Fruit fly (Drosophila melanogaster) whole organism, embryonic: ENCODE results near the gene Mpcp2.

Experiments used
- Aef1 ChIP-seq: fragments of 200-800 bp; sonication (Bioruptor generic); IDR thresholded peaks from 3 replicates; pipeline ENCODE4 v1.3.6; 2022; ENCODE audit warnings: missing biosample characterization, missing genetic modification characterization
- Antp ChIP-seq: fragments of 200-800 bp; sonication (Bioruptor generic); optimal IDR thresholded peaks from 3 replicates; lab custom pipeline; 2016; ENCODE audit warnings: missing biosample characterization, missing genetic modification characterization
- Awh ChIP-seq: fragments of 200-800 bp; sonication (Bioruptor generic); IDR thresholded peaks from 2 replicates; pipeline ENCODE4, ENCODE4 v1.3.6; 2022; ENCODE audit warnings: missing biosample characterization, missing genetic modification characterization
- BtbVII ChIP-seq: fragments of 200-800 bp; sonication (Bioruptor generic); optimal IDR thresholded peaks from 3 replicates; lab custom pipeline; 2017; ENCODE audit warnings: missing biosample characterization, mild to moderate bottlenecking, missing genetic modification characterization
- CG14050 ChIP-seq: fragments of 200-800 bp; sonication (Bioruptor generic); IDR thresholded peaks from 3 replicates; pipeline ENCODE4 v1.3.6; 2022; ENCODE audit warnings: missing biosample characterization, missing genetic modification characterization
- CG14710 ChIP-seq: fragments of 200-800 bp; sonication (Bioruptor generic); optimal IDR thresholded peaks from 3 replicates; lab custom pipeline; 2019; ENCODE audit warnings: missing biosample characterization, mild to moderate bottlenecking, missing genetic modification characterization, moderate library complexity
- CG1602 ChIP-seq: fragments of 200-800 bp; sonication (Bioruptor generic); optimal IDR thresholded peaks from 3 replicates; lab custom pipeline; 2016; ENCODE audit warnings: missing biosample characterization, missing genetic modification characterization
- CG1603 ChIP-seq: fragments of 200-800 bp; sonication (Bioruptor generic); optimal IDR thresholded peaks from 2 replicates; lab custom pipeline; 2019; ENCODE audit warnings: missing biosample characterization, mild to moderate bottlenecking, missing genetic modification characterization, moderate library complexity
- CG16815 ChIP-seq: fragments of 200-800 bp; sonication (Bioruptor generic); optimal IDR thresholded peaks from 3 replicates; lab custom pipeline; 2017; ENCODE audit warnings: missing biosample characterization, mild to moderate bottlenecking, missing genetic modification characterization
- CG18011 ChIP-seq: fragments of 200-800 bp; sonication (Bioruptor generic); optimal IDR thresholded peaks from 2 replicates; lab custom pipeline; 2017; ENCODE audit warnings: missing biosample characterization, missing genetic modification characterization, mild to moderate bottlenecking, moderate library complexity, missing genotype
- CG2875 ChIP-seq: fragments of 200-800 bp; sonication (Bioruptor generic); optimal IDR thresholded peaks from 2 replicates; lab custom pipeline; 2017; ENCODE audit warnings: missing biosample characterization, mild to moderate bottlenecking, missing genetic modification characterization, missing genetic modification reagents
- CG31388 ChIP-seq: fragments of 200-800 bp; sonication (Bioruptor generic); optimal IDR thresholded peaks from 2 replicates; lab custom pipeline; 2016; ENCODE audit warnings: missing biosample characterization, missing genetic modification characterization
- CG31441 ChIP-seq: fragments of 200-800 bp; sonication (Bioruptor generic); IDR thresholded peaks from 2 replicates; pipeline ENCODE4 v1.3.6; 2022; ENCODE audit warnings: missing biosample characterization, missing genetic modification characterization
- CG32532 ChIP-seq: fragments of 200-800 bp; sonication (Bioruptor generic); IDR thresholded peaks from 2 replicates; pipeline ENCODE4 v1.3.6; 2022; ENCODE audit warnings: missing biosample characterization, missing genetic modification characterization
- CG34422 ChIP-seq: fragments of 200-800 bp; sonication (Bioruptor generic); IDR thresholded peaks from 3 replicates; pipeline ENCODE4 v1.3.6; 2022; ENCODE audit warnings: missing biosample characterization, missing genetic modification characterization
- CG7963 ChIP-seq: fragments of 200-800 bp; sonication (Bioruptor generic); IDR thresholded peaks from 3 replicates; pipeline ENCODE4 v1.3.6; 2022; ENCODE audit warnings: missing biosample characterization, missing genetic modification characterization; ENCODE audit not compliant: partially characterized antibody
- CG8388 ChIP-seq: fragments of 200-800 bp; sonication (Bioruptor generic); optimal IDR thresholded peaks from 2 replicates; lab custom pipeline; 2019; ENCODE audit warnings: missing biosample characterization, mild to moderate bottlenecking, missing genetic modification characterization, moderate library complexity
- CG9437 ChIP-seq: fragments of 200-800 bp; sonication (Bioruptor generic); optimal IDR thresholded peaks from 2 replicates; lab custom pipeline; 2018; ENCODE audit warnings: missing biosample characterization, mild to moderate bottlenecking, missing genetic modification characterization
- CG9797 ChIP-seq: fragments of 200-800 bp; sonication (Bioruptor generic); optimal IDR thresholded peaks from 3 replicates; lab custom pipeline; 2018; ENCODE audit warnings: missing biosample characterization, mild to moderate bottlenecking, missing genetic modification characterization
- CHES-1-like ChIP-seq: fragments of 200-800 bp; sonication (Bioruptor generic); optimal IDR thresholded peaks from 2 replicates; lab custom pipeline; 2016; ENCODE audit warnings: missing biosample characterization, missing genetic modification characterization
- D ChIP-seq, 2 experiments: fragments of 200-800 bp in 1 of 2; fragments of >200 bp in 1 of 2; sonication (Bioruptor generic) in 1 of 2; optimal IDR thresholded peaks; 2 replicates in 1 of 2; 3 replicates in 1 of 2; lab custom pipeline; 2017; ENCODE audit warnings: mild to moderate bottlenecking in 1 of 2, missing biosample characterization in 1 of 2, missing genetic modification characterization in 1 of 2, missing genetic modification reagents in 1 of 2
- Dek ChIP-seq: fragments of 200-800 bp; sonication (Bioruptor generic); optimal IDR thresholded peaks from 3 replicates; lab custom pipeline; 2019; ENCODE audit warnings: missing biosample characterization, mild to moderate bottlenecking, missing genetic modification characterization, moderate library complexity
- H15 ChIP-seq: fragments of 200-800 bp; sonication (Bioruptor generic); IDR thresholded peaks from 3 replicates; pipeline ENCODE4 v1.3.6; 2022; ENCODE audit warnings: missing biosample characterization, missing genetic modification characterization
- H2.0 ChIP-seq: fragments of 200-800 bp; sonication (Bioruptor generic); IDR thresholded peaks from 2 replicates; pipeline ENCODE4 v1.3.6; 2022; ENCODE audit warnings: missing biosample characterization, missing genetic modification characterization
- NC2α ChIP-seq: fragments of 200-800 bp; sonication (Bioruptor generic); optimal IDR thresholded peaks from 2 replicates; lab custom pipeline; 2016; ENCODE audit warnings: missing biosample characterization, missing genetic modification characterization
- NC2β ChIP-seq: fragments of 200-800 bp; sonication (Bioruptor generic); optimal IDR thresholded peaks from 2 replicates; lab custom pipeline; 2016; ENCODE audit warnings: missing biosample characterization, missing genetic modification characterization
- PHDP ChIP-seq: fragments of 200-800 bp; sonication (Bioruptor generic); optimal IDR thresholded peaks from 3 replicates; lab custom pipeline; 2018; ENCODE audit warnings: missing biosample characterization, mild to moderate bottlenecking, missing genetic modification characterization, moderate library complexity
- Rfx ChIP-seq: fragments of 200-800 bp; sonication (Bioruptor generic); IDR thresholded peaks from 2 replicates; pipeline ENCODE4 v1.3.6; 2022; ENCODE audit warnings: missing biosample characterization, missing genetic modification characterization
- Sry-β ChIP-seq: fragments of 200-800 bp; sonication (Bioruptor generic); optimal IDR thresholded peaks from 2 replicates; lab custom pipeline; 2018; ENCODE audit warnings: missing biosample characterization, mild to moderate bottlenecking, missing genetic modification characterization, moderate library complexity
- Taf1 ChIP-seq: fragments of 200-800 bp; sonication (Bioruptor generic); IDR thresholded peaks from 2 replicates; pipeline ENCODE4 v1.3.6; 2022; ENCODE audit warnings: missing biosample characterization, missing genetic modification characterization
- dmrt99B ChIP-seq: fragments of 200-800 bp; sonication (Bioruptor generic); optimal IDR thresholded peaks from 2 replicates; lab custom pipeline; 2018; ENCODE audit warnings: missing biosample characterization, mild to moderate bottlenecking, missing genetic modification characterization, moderate library complexity
- ewg ChIP-seq: fragments of 200-800 bp; sonication (Bioruptor generic); optimal IDR thresholded peaks from 3 replicates; lab custom pipeline; 2017; ENCODE audit warnings: mild to moderate bottlenecking, missing biosample characterization, missing genetic modification reagents, missing genetic modification characterization
- fd3F ChIP-seq: fragments of 200-800 bp; sonication (Bioruptor generic); optimal IDR thresholded peaks from 2 replicates; lab custom pipeline; 2018; ENCODE audit warnings: missing biosample characterization, mild to moderate bottlenecking, missing genetic modification characterization, moderate library complexity
- gsb-n ChIP-seq: fragments of 200-800 bp; sonication (Bioruptor generic); optimal IDR thresholded peaks from 3 replicates; lab custom pipeline; 2018; ENCODE audit warnings: missing biosample characterization, mild to moderate bottlenecking, missing genetic modification characterization
- ind ChIP-seq: fragments of 200-800 bp; sonication (Bioruptor generic); optimal IDR thresholded peaks from 3 replicates; lab custom pipeline; 2016; ENCODE audit warnings: missing biosample characterization, missing genetic modification characterization
- kay ChIP-seq: fragments of 200-800 bp; sonication (Bioruptor generic); optimal IDR thresholded peaks from 2 replicates; lab custom pipeline; 2016; ENCODE audit warnings: missing biosample characterization, missing genetic modification characterization
- ken ChIP-seq: fragments of 200-800 bp; sonication (Bioruptor generic); IDR thresholded peaks from 3 replicates; pipeline ENCODE4 v1.3.6; 2022; ENCODE audit warnings: missing biosample characterization, missing genetic modification characterization
- maf-S ChIP-seq: fragments of 200-800 bp; sonication (Bioruptor generic); optimal IDR thresholded peaks from 2 replicates; lab custom pipeline; 2016; ENCODE audit warnings: missing biosample characterization, missing genetic modification characterization
- pho ChIP-seq: fragments of 200-800 bp; sonication (Bioruptor generic); optimal IDR thresholded peaks from 2 replicates; lab custom pipeline; 2016; ENCODE audit warnings: missing biosample characterization, missing genetic modification characterization
- phol ChIP-seq: fragments of 200-800 bp; sonication (Bioruptor generic); optimal IDR thresholded peaks from 3 replicates; lab custom pipeline; 2018; ENCODE audit warnings: missing biosample characterization, mild to moderate bottlenecking, missing genetic modification characterization, moderate library complexity
- prd ChIP-seq, 3 experiments: fragments of >200 bp in 2 of 3; fragments of 200-800 bp in 1 of 3; sonication (Bioruptor generic) in 1 of 3; optimal IDR thresholded peaks in 2 of 3; IDR thresholded peaks in 1 of 3; 2 replicates in 2 of 3; 3 replicates in 1 of 3; pipeline versions ENCODE4 v1.3.6 to Lab custom; 2017 to 2022; ENCODE audit warnings: missing biosample characterization in 1 of 3, missing genetic modification characterization in 1 of 3
- run ChIP-seq: fragments of 200-800 bp; sonication (Bioruptor generic); optimal IDR thresholded peaks from 3 replicates; lab custom pipeline; 2018; ENCODE audit warnings: missing biosample characterization, mild to moderate bottlenecking, missing genetic modification characterization
- sc ChIP-seq, 3 experiments: fragments of >200 bp in 2 of 3; fragments of 200-800 bp in 1 of 3; sonication (Bioruptor generic) in 1 of 3; optimal IDR thresholded peaks; 2 replicates in 2 of 3; 3 replicates in 1 of 3; lab custom pipeline; 2017; ENCODE audit warnings: mild to moderate bottlenecking in 1 of 3, missing biosample characterization in 1 of 3, missing genetic modification characterization in 1 of 3, missing genetic modification reagents in 1 of 3
- stwl ChIP-seq: fragments of 200-800 bp; sonication (Bioruptor generic); optimal IDR thresholded peaks from 3 replicates; lab custom pipeline; 2018; ENCODE audit warnings: missing biosample characterization, mild to moderate bottlenecking, missing genetic modification characterization, moderate library complexity
- tin ChIP-seq: fragments of 200-800 bp; sonication (Bioruptor generic); optimal IDR thresholded peaks from 3 replicates; lab custom pipeline; 2016; ENCODE audit warnings: missing biosample characterization, missing genetic modification characterization
- unc-4 ChIP-seq: fragments of 200-800 bp; sonication (Bioruptor generic); IDR thresholded peaks from 2 replicates; pipeline ENCODE4 v1.3.6; 2022; ENCODE audit warnings: missing biosample characterization, missing genetic modification characterization; ENCODE audit not compliant: partially characterized antibody
- wor ChIP-seq: fragments of 200-800 bp; sonication (Bioruptor generic); IDR thresholded peaks from 2 replicates; pipeline ENCODE4 v1.3.6; 2022; ENCODE audit warnings: missing biosample characterization, missing genetic modification characterization

The Mpcp2 gene

DNA sequence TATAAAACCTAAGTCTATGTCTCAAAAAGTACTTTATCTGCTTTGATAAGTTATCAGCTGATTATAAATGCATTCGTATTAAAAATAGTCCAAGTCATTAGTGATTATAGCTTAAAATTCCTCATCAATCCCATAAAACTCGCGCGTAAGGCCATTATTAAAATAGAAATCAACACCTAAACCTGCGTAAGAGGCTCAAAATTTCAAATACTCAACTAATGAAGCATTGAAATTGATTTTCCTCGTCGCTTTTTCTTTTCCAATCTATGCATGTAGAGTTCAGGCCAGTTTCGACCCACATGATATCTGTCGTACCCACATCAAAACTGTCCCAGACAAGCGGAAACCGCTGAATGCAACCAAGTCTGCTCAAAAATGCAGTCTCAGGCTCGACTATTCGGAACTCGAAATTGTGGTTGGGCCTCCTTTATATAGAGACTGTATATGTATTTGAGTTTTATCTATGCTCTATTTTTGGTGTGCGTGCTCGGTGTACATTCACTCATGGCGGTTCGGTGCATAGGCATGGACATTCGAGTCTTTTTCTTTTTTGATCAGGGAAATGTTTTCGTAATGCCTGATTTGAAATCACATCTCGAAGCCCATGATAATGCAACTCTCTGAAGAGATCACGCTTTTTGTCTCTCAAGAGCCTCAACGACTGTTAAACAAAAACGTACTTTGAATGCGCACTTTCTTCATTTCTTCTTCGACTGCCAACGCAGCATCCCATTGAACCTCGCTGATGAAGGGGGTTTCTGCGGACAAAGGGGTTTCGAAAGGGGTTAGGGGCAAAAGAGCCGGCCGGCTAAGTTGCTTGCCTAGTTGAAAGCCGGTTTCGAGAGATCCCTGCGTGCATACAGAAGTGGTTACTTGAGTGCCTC lies 14.8 kb downstream of the Mpcp2 start (continued):
- TF ChIP-seq gsb-n (tag; lab: Kevin White, UChicago), result peak; percentile 35
- TF ChIP-seq wor (GFP tag; lab: Robert Waterston, UW), result no peak
- no peak for TF ChIP-seq Rfx (GFP tag; lab: Robert Waterston, UW)
- TF ChIP-seq CG34422 (GFP tag; lab: Robert Waterston, UW), result peak; percentile 45; the same call in 1 of the 3 replicates
- no peak for TF ChIP-seq CG31441
- no peak for TF ChIP-seq CG14050 (GFP tag; lab: Robert Waterston, UW)
- TF ChIP-seq CHES-1-like, result no peak
- TF ChIP-seq Sry-β, result peak; percentile 37

DNA sequence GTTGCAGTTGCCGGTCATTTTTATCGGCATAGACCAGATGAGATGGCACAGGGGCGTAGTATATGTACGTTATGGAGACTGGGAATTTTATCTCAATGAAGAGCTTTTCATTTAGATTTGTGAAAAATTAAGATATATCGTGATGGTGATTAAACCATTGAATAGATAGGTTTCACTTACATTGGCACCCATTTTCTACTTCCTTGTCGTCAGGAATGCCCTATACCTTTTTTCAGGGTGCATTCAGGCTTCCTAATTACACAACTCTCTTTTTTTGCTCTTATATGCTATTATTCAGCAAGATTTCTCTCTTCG lies 15.4 kb downstream of the Mpcp2 start:
- TF ChIP-seq CG31388 (GFP tag; lab: Kevin White, UChicago) (no peak), fd3F (GFP tag; lab: Kevin White, UChicago) (no peak), unc-4 (GFP tag; lab: Robert Waterston, UW) (no peak), CG18011 (GFP tag; lab: Kevin White, UChicago) (no peak), CG9437 (GFP tag; lab: Kevin White, UChicago) (no peak), NC2β (GFP tag; lab: Kevin White, UChicago) (no peak), Awh (GFP tag; lab: Robert Waterston, UW) (no peak), phol (tag; lab: Kevin White, UChicago) (peak; percentile 8), ind (no peak), kay (no peak), ewg (GFP tag; lab: Kevin White, UChicago) (no peak), CG32532 (GFP tag; lab: Robert Waterston, UW) (no peak), H2.0 (GFP tag; lab: Robert Waterston, UW) (no peak), prd (optimal IDR thresholded peaks at IDR 0.05; lab: Kevin White, UChicago) (no peak), prd (GFP tag; IDR thresholded peaks at IDR 0.05; lab: Robert Waterston, UW) (0 out of 3 replicates have a peak, but pooled peaks have one; percentile 11), Antp (GFP tag; lab: Kevin White, UChicago) (no peak), CG8388 (GFP tag; lab: Kevin White, UChicago) (peak; percentile 11), Taf1 (GFP tag; lab: Robert Waterston, UW) (no peak), PHDP (tag; lab: Kevin White, UChicago) (no peak), Aef1 (no peak), ken (GFP tag; lab: Robert Waterston, UW) (no peak), stwl (tag; lab: Kevin White, UChicago) (no peak), H15 (GFP tag; lab: Robert Waterston, UW) (0 out of 3 replicates have a peak, but pooled peaks have one; percentile 15), dmrt99B (tag; lab: Kevin White, UChicago) (peak; percentile 13), CG16815 (no peak), CG1603 (peak; percentile 49), CG2875 (peak; percentile 16), CG7963 (GFP tag; lab: Robert Waterston, UW) (no peak), CG1602 (GFP tag; lab: Kevin White, UChicago) (no peak), D (optimal IDR thresholded peaks at IDR 0.05; lab: Kevin White, UChicago) (no peak), D (GFP tag; optimal IDR thresholded peaks at IDR 0.05; lab: Kevin White, UChicago) (peak; percentile 29), sc (optimal IDR thresholded peaks at IDR 0.05; lab: Kevin White, UChicago) (no peak), sc (GFP tag; optimal IDR thresholded peaks at IDR 0.05; lab: Kevin White, UChicago) (peak; percentile 30), CG9797 (GFP tag; lab: Kevin White, UChicago) (no peak), maf-S (no peak), BtbVII (no peak), CG14710 (tag; lab: Kevin White, UChicago) (peak; percentile 2), Dek (no peak), NC2α (GFP tag; lab: Kevin White, UChicago) (no peak), pho (GFP tag; lab: Kevin White, UChicago) (no peak), run (tag; lab: Kevin White, UChicago) (no peak), tin (GFP tag; lab: Kevin White, UChicago) (peak; percentile 14)
